Fruit fly (Drosophila melanogaster): Measurements from ENCODE around the gene CG15628.

Gene CG15628

dm6 chr2L:4811491-4812058, 10.0 kb upstream of the CG15628 start (continued):
- no peak for TF ChIP-seq CG6654 (GFP tag; optimal IDR thresholded peaks at IDR 0.05)
- TF ChIP-seq btn (GFP tag; optimal IDR thresholded peaks at IDR 0.05), result no peak
- no peak for TF ChIP-seq CG3065 (GFP tag; optimal IDR thresholded peaks at IDR 0.05)
- TF ChIP-seq Myb (GFP tag; optimal IDR thresholded peaks at IDR 0.05), result no peak
- no peak for TF ChIP-seq CG11560 (tag; IDR thresholded peaks at IDR 0.05)
- TF ChIP-seq Dll (GFP tag; IDR thresholded peaks at IDR 0.05; ENCODE audit: partially characterized antibody), result peak; percentile 75; the same call in 3 of the 4 replicates
- TF ChIP-seq shn (GFP tag; optimal IDR thresholded peaks at IDR 0.05), result no peak
- no peak for TF ChIP-seq maf-S (GFP tag; optimal IDR thresholded peaks at IDR 0.05)
- no peak for TF ChIP-seq sima (GFP tag; optimal IDR thresholded peaks at IDR 0.05)
- no peak for TF ChIP-seq CG7556 (GFP tag; optimal IDR thresholded peaks at IDR 0.05)
- TF ChIP-seq CG11723 (GFP tag; optimal IDR thresholded peaks at IDR 0.05), result no peak
- TF ChIP-seq bigmax (GFP tag; optimal IDR thresholded peaks at IDR 0.05), result peak; percentile 49
- TF ChIP-seq CG2199 (GFP tag; IDR thresholded peaks at IDR 0.05), result peak; percentile 98
- no peak for TF ChIP-seq CG9876 (GFP tag; optimal IDR thresholded peaks at IDR 0.05)
- no peak for TF ChIP-seq CG4424 (GFP tag; optimal IDR thresholded peaks at IDR 0.05)
- TF ChIP-seq ap (GFP tag; IDR thresholded peaks at IDR 0.05), result no peak
- TF ChIP-seq CG14965 (GFP tag; optimal IDR thresholded peaks at IDR 0.05; ENCODE audit: borderline replicate concordance), result no peak
- peak; percentile 44 for TF ChIP-seq Dref (GFP tag; IDR thresholded peaks at IDR 0.05)
- peak; percentile 76 for TF ChIP-seq Bgb (GFP tag; IDR thresholded peaks at IDR 0.05; ENCODE audit: partially characterized antibody)
- no peak for TF ChIP-seq CG15269 (tag; optimal IDR thresholded peaks at IDR 0.05)
- TF ChIP-seq org-1 (GFP tag; optimal IDR thresholded peaks at IDR 0.05), result no peak
- TF ChIP-seq CG33213 (GFP tag; optimal IDR thresholded peaks at IDR 0.05), result peak; percentile 23
- TF ChIP-seq CG18262 (tag; optimal IDR thresholded peaks at IDR 0.05), result peak; percentile 10
- TF ChIP-seq en (GFP tag; optimal IDR thresholded peaks at IDR 0.05), result no peak
- no peak for TF ChIP-seq CG10321 (GFP tag; IDR thresholded peaks at IDR 0.05)
- TF ChIP-seq gcm2 (GFP tag; optimal IDR thresholded peaks at IDR 0.05), result no peak
- no peak for TF ChIP-seq tio (GFP tag; optimal IDR thresholded peaks at IDR 0.05)
- peak; percentile 23 for TF ChIP-seq CG6765 (GFP tag; optimal IDR thresholded peaks at IDR 0.05)
- TF ChIP-seq B-H1 (GFP tag; IDR thresholded peaks at IDR 0.05), result no peak
- TF ChIP-seq nmo (GFP tag; optimal IDR thresholded peaks at IDR 0.05), result no peak
- TF ChIP-seq CG7271 (tag; optimal IDR thresholded peaks at IDR 0.05), result no peak
- peak; percentile 79 for TF ChIP-seq CG17385 (GFP tag; optimal IDR thresholded peaks at IDR 0.05)
- peak; percentile 75 for TF ChIP-seq HmgZ (tag; optimal IDR thresholded peaks at IDR 0.05)
- TF ChIP-seq lov (optimal IDR thresholded peaks at IDR 0.05), result no peak
- 0 out of 3 replicates have a peak, but pooled peaks have one; percentile 58 for TF ChIP-seq lov (GFP tag; IDR thresholded peaks at IDR 0.05)
- no peak for TF ChIP-seq sens-2 (GFP tag; IDR thresholded peaks at IDR 0.05)
- no peak for TF ChIP-seq lmd (GFP tag; IDR thresholded peaks at IDR 0.05)
- no peak for TF ChIP-seq CG12391 (tag; optimal IDR thresholded peaks at IDR 0.05)
- TF ChIP-seq CG4404 (GFP tag; IDR thresholded peaks at IDR 0.05), result no peak
- TF ChIP-seq mld (GFP tag; IDR thresholded peaks at IDR 0.05; ENCODE audit: partially characterized antibody), result peak; percentile 55; the same call in 1 of the 3 replicates
- no peak for TF ChIP-seq aop (GFP tag; IDR thresholded peaks at IDR 0.05)
- peak; percentile 44 for TF ChIP-seq CG31365 (tag; optimal IDR thresholded peaks at IDR 0.05)
- TF ChIP-seq CG6854 (GFP tag; optimal IDR thresholded peaks at IDR 0.05), result no peak
- TF ChIP-seq CG14441 (GFP tag; IDR thresholded peaks at IDR 0.05), result no peak
- TF ChIP-seq seq (GFP tag; IDR thresholded peaks at IDR 0.05), result no peak
- no peak; the same call in 1 of the 2 replicates for TF ChIP-seq ranshi (GFP tag; IDR thresholded peaks at IDR 0.05)
- TF ChIP-seq Hmr (GFP tag; optimal IDR thresholded peaks at IDR 0.05), result no peak
- TF ChIP-seq CG18764 (GFP tag; optimal IDR thresholded peaks at IDR 0.05), result no peak
- no peak for TF ChIP-seq danr (GFP tag; IDR thresholded peaks at IDR 0.05)
- TF ChIP-seq croc (GFP tag; conservative IDR thresholded peaks at IDR 0.05), result no peak
- no peak for TF ChIP-seq Sox102F (GFP tag; optimal IDR thresholded peaks at IDR 0.05)
- TF ChIP-seq CG9215 (GFP tag; IDR thresholded peaks at IDR 0.05), result no peak
